Fruit fly (Drosophila melanogaster): ENCODE data around the gene CG46397.

CG46397 gene

DNA sequence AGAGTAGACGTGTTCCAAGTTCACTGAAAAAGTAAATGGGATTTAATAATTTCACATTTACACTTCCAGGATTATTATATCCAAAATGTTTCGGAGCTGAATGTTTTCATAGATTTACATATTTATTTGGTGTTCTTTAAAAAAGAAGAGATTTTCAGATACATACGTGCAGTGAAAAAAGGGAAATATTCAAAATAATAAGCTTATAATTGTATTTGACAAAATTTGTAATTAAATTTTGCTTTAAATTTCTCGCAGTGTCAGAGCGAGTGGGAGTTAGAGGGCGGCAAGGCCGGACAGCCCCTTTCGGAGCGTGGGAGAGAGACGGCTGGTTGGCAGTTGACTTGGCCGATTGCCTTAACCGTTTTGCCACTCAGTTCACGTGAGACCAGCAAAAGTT lies 10.1 kb upstream of the CG46397 start, which contains the start of gene Tsp29Fb:
Gene Tsp29Fb (plus strand): TSS at position 388 of the 400 bp plus-strand sequence.
- no peak for TF ChIP-seq Myc (optimal IDR thresholded peaks at IDR 0.05)
- no peak for TF ChIP-seq ttk (optimal IDR thresholded peaks at IDR 0.05)
- TF ChIP-seq Sin3A (optimal IDR thresholded peaks at IDR 0.05), result no peak
- TF ChIP-seq h (optimal IDR thresholded peaks at IDR 0.05), result no peak
- TF ChIP-seq insv (optimal IDR thresholded peaks at IDR 0.05), result no peak
- no peak for TF ChIP-seq psq (optimal IDR thresholded peaks at IDR 0.05)

DNA sequence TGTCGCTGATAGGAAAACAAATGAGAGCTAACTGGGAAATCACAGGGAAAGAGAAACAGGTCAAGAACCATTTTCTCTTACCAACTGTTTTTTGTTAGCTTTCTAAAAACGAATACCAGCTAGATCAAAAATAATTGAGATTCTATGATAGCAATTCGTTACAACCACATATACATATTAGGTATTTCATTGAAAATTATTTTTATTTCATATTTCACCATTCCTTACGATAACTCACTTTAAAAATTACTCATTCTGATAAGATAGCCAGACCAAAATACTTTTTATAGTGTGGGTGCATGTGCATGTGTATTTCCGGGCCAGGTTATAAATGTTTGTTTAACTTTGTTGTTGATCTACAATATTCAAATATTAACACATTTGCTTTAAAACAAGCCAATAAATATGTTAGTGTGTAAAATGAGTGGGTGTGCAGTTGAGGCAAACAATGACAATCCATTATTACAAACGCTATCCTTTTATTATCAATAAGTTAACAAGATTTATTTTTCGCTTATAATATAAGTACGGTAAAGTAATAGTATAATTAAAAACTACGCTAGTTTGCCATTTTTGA lies 9.1 kb upstream of the CG46397 start:
- no peak for TF ChIP-seq ttk (optimal IDR thresholded peaks at IDR 0.05)
- no peak for TF ChIP-seq Myc (optimal IDR thresholded peaks at IDR 0.05)
- no peak for TF ChIP-seq h (optimal IDR thresholded peaks at IDR 0.05)
- TF ChIP-seq insv (optimal IDR thresholded peaks at IDR 0.05), result no peak
- TF ChIP-seq Sin3A (optimal IDR thresholded peaks at IDR 0.05), result no peak
- no peak for TF ChIP-seq psq (optimal IDR thresholded peaks at IDR 0.05)

DNA sequence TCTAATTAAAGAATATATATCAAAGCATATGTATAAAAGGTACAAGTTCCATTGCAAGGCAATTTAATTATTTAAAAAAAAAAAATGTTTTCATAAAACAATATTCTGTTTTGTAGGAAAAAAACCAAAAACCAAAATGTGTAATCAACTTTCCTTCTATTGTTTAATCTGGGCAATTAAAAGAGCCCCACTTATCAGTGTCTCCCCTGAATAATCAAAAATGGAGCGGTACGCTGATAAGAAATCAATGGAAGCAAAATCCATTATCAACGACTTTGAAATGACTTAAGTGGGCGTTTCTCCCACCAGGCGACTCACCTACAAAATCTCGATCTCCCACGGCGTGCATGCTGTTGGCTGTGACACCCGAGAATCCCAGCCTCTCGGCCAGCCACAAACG lies 6.4 kb upstream of the CG46397 start:
- no peak for TF ChIP-seq Sin3A (optimal IDR thresholded peaks at IDR 0.05)
- no peak for TF ChIP-seq Myc (optimal IDR thresholded peaks at IDR 0.05)
- TF ChIP-seq insv (optimal IDR thresholded peaks at IDR 0.05), result no peak
- TF ChIP-seq h (optimal IDR thresholded peaks at IDR 0.05), result no peak
- no peak for TF ChIP-seq psq (optimal IDR thresholded peaks at IDR 0.05)
- no peak for TF ChIP-seq ttk (optimal IDR thresholded peaks at IDR 0.05)

DNA sequence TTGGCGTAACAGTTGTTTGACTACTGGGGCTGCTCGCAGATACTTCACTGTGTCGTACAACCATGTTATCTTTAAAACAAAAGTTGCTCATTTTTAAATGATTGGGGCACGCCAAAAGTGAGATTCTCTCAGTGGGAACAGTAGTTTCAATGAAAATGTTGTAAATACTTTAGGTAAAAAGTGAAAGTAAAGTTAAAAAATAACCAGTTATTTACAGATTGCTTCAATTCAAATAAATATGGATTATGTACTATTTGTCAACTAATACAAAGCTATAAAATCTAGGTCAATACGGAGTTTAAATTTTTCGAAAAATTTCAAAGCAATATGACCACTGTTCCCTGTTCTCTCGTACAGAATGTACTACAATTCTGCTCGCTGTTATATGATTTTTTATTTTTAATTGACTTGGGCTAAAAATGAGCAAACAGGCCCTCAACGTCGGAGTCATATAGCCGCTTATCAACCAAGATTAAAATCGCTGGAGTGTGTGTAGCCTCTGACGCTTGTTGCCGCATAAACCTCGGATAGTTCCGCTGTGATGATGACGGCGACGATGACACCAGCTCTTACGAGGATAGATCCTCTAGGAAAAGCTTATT lies 5.2 kb upstream of the CG46397 start, which contains the start of gene Argl:
Gene Argl (minus strand): TSS at position 370 of the 602 bp plus-strand sequence.
- TF ChIP-seq Myc (optimal IDR thresholded peaks at IDR 0.05) (no peak), h (optimal IDR thresholded peaks at IDR 0.05) (no peak)

- TF ChIP-seq psq (optimal IDR thresholded peaks at IDR 0.05), result no peak
- TF ChIP-seq ttk (optimal IDR thresholded peaks at IDR 0.05), result no peak
- TF ChIP-seq insv (optimal IDR thresholded peaks at IDR 0.05), result no peak
- TF ChIP-seq h (optimal IDR thresholded peaks at IDR 0.05), result no peak
- no peak for TF ChIP-seq Sin3A (optimal IDR thresholded peaks at IDR 0.05)
- TF ChIP-seq Myc (optimal IDR thresholded peaks at IDR 0.05), result no peak
Measured at dm6 chr2L:8943110-8943509, 4.0 kb upstream of the CG46397 start, which contains the start of gene CG9515. CG9515 (minus strand) TSS chr2L:8943257.

- TF ChIP-seq insv (optimal IDR thresholded peaks at IDR 0.05) (no peak), Sin3A (optimal IDR thresholded peaks at IDR 0.05) (no peak), psq (optimal IDR thresholded peaks at IDR 0.05) (no peak), ttk (optimal IDR thresholded peaks at IDR 0.05) (no peak), Myc (optimal IDR thresholded peaks at IDR 0.05) (no peak), h (optimal IDR thresholded peaks at IDR 0.05) (no peak)
Measured at dm6 chr2L:8947989-8948388, 923 bp downstream of the CG46397 start.

dm6 chr2L:8948650-8949049 lies 1.6 kb downstream of the CG46397 start:
- TF ChIP-seq ttk (optimal IDR thresholded peaks at IDR 0.05), result no peak
- no peak for TF ChIP-seq Myc (optimal IDR thresholded peaks at IDR 0.05)
- TF ChIP-seq h (optimal IDR thresholded peaks at IDR 0.05), result no peak
- no peak for TF ChIP-seq Sin3A (optimal IDR thresholded peaks at IDR 0.05)

DNA sequence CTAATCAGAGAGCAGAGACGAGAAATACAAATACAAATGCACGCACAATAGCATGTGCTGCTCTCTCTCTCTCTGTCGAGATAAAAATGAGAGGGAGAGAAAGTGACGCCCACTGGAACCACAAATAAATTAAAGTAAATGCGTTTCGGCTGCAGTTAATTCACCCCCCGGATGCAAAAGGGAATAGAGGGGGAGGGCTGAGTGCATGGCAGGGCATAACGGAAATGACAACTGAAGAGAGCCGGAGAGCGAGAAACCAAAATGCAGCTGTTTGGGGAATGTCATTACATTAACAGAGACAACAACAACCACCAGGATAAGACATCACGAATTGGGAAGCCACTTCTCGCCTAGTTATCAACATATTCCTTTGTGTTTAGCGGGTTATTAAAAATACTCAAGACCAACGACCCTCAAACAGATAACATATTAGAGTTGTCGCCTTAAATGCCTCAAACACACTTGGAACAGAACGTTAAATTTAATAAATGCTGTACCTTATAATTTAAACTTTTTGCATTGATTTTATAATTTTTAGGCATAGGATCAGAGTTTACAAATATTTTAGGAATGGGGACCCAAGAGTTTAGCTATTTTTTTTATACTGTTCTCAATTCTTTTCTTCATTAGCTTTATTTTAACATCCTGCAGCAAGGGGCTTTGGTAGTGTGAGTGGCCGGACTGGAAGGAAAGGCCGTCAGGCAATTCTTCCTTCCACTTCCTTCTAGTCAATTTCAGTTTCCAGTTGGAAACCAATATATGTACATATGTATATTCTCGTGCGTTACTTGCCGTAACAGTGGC lies 3.1 kb downstream of the CG46397 start:
- TF ChIP-seq psq (optimal IDR thresholded peaks at IDR 0.05) (no peak), h (optimal IDR thresholded peaks at IDR 0.05) (no peak), insv (optimal IDR thresholded peaks at IDR 0.05) (no peak), ttk (optimal IDR thresholded peaks at IDR 0.05) (no peak), Myc (optimal IDR thresholded peaks at IDR 0.05) (no peak), Sin3A (optimal IDR thresholded peaks at IDR 0.05) (no peak)

dm6 chr2L:8951184-8951934 lies 4.3 kb downstream of the CG46397 start, which contains the start of gene C1GalTA:
C1GalTA (minus strand) TSS chr2L:8951216.
- TF ChIP-seq psq (optimal IDR thresholded peaks at IDR 0.05) (no peak), insv (optimal IDR thresholded peaks at IDR 0.05) (no peak), Sin3A (optimal IDR thresholded peaks at IDR 0.05) (no peak), Myc (optimal IDR thresholded peaks at IDR 0.05) (no peak), ttk (optimal IDR thresholded peaks at IDR 0.05) (no peak), h (optimal IDR thresholded peaks at IDR 0.05) (no peak)

- TF ChIP-seq insv (optimal IDR thresholded peaks at IDR 0.05) (no peak), psq (optimal IDR thresholded peaks at IDR 0.05) (no peak), h (optimal IDR thresholded peaks at IDR 0.05) (no peak), ttk (optimal IDR thresholded peaks at IDR 0.05) (no peak), Sin3A (optimal IDR thresholded peaks at IDR 0.05) (no peak), Myc (optimal IDR thresholded peaks at IDR 0.05) (no peak)
Measured at dm6 chr2L:8952194-8953037, 5.3 kb downstream of the CG46397 start.
